Fruit fly (Drosophila melanogaster) whole organism, embryonic: ENCODE results near the gene wap.

Experiments used
- Antp ChIP-seq: fragments of 200-800 bp; sonication (Bioruptor generic); optimal IDR thresholded peaks from 3 replicates; lab custom pipeline; 2016; ENCODE audit warnings: missing biosample characterization, missing genetic modification characterization
- CG10543 ChIP-seq: fragments of 200-800 bp; sonication (Bioruptor generic); optimal IDR thresholded peaks from 3 replicates; lab custom pipeline; 2017; ENCODE audit warnings: missing biosample characterization, mild to moderate bottlenecking, missing genetic modification characterization, moderate library complexity
- CG11398 ChIP-seq: fragments of 200-800 bp; sonication (Bioruptor generic); optimal IDR thresholded peaks from 2 replicates; lab custom pipeline; 2016; ENCODE audit warnings: missing biosample characterization, missing genetic modification characterization
- CG12071 ChIP-seq: fragments of 200-800 bp; sonication (Bioruptor generic); optimal IDR thresholded peaks from 3 replicates; lab custom pipeline; 2018; ENCODE audit warnings: missing biosample characterization, mild to moderate bottlenecking, missing genetic modification characterization
- CG12299 ChIP-seq: fragments of 200-800 bp; sonication (Bioruptor generic); optimal IDR thresholded peaks from 2 replicates; lab custom pipeline; 2018; ENCODE audit warnings: missing biosample characterization, mild to moderate bottlenecking, missing genetic modification characterization
- CG12769 ChIP-seq: fragments of 200-800 bp; sonication (Bioruptor generic); optimal IDR thresholded peaks from 2 replicates; lab custom pipeline; 2019; ENCODE audit warnings: missing biosample characterization, mild to moderate bottlenecking, missing genetic modification characterization, moderate library complexity
- CG13287 ChIP-seq: fragments of 200-800 bp; sonication (Bioruptor generic); IDR thresholded peaks from 2 replicates; pipeline ENCODE4 v1.3.6; 2022; ENCODE audit warnings: missing biosample characterization, missing genetic modification characterization; ENCODE audit not compliant: partially characterized antibody
- CG17568 ChIP-seq: fragments of 200-800 bp; sonication (Bioruptor generic); optimal IDR thresholded peaks from 2 replicates; lab custom pipeline; 2018; ENCODE audit warnings: missing biosample characterization, mild to moderate bottlenecking, missing genetic modification characterization, moderate library complexity
- CG17802 ChIP-seq: fragments of 200-800 bp; sonication (Bioruptor generic); optimal IDR thresholded peaks from 2 replicates; lab custom pipeline; 2018; ENCODE audit warnings: missing biosample characterization, mild to moderate bottlenecking, missing genetic modification characterization, moderate library complexity
- CG30020 ChIP-seq: fragments of 200-800 bp; optimal IDR thresholded peaks from 2 replicates; lab custom pipeline; 2019; ENCODE audit warnings: missing biosample characterization, mild to moderate bottlenecking, missing genetic modification characterization, moderate library complexity
- CG3281 ChIP-seq: fragments of 200-800 bp; sonication (Bioruptor generic); optimal IDR thresholded peaks from 3 replicates; lab custom pipeline; 2017; ENCODE audit warnings: missing biosample characterization, mild to moderate bottlenecking, missing genetic modification characterization
- CG34224 ChIP-seq: fragments of 200-800 bp; sonication (Bioruptor generic); IDR thresholded peaks from 3 replicates; pipeline ENCODE4 v1.3.6; 2022; ENCODE audit warnings: missing biosample characterization, missing genetic modification characterization; ENCODE audit not compliant: partially characterized antibody
- CG6654 ChIP-seq: fragments of 200-800 bp; sonication (Bioruptor generic); optimal IDR thresholded peaks from 2 replicates; lab custom pipeline; 2017; ENCODE audit warnings: missing biosample characterization, mild to moderate bottlenecking, missing genetic modification characterization
- CG7928 ChIP-seq: fragments of 200-800 bp; sonication (Bioruptor generic); optimal IDR thresholded peaks from 2 replicates; lab custom pipeline; 2017; ENCODE audit warnings: missing biosample characterization, mild to moderate bottlenecking, missing genetic modification characterization
- CG7963 ChIP-seq: fragments of 200-800 bp; sonication (Bioruptor generic); IDR thresholded peaks from 3 replicates; pipeline ENCODE4 v1.3.6; 2022; ENCODE audit warnings: missing biosample characterization, missing genetic modification characterization; ENCODE audit not compliant: partially characterized antibody
- CG8765 ChIP-seq: fragments of 200-800 bp; sonication (Bioruptor generic); IDR thresholded peaks from 2 replicates; pipeline ENCODE4 v1.3.6; 2022; ENCODE audit warnings: missing biosample characterization, missing genetic modification characterization
- CG9727 ChIP-seq: fragments of 200-800 bp; sonication (Bioruptor generic); optimal IDR thresholded peaks from 3 replicates; lab custom pipeline; 2017; ENCODE audit warnings: missing biosample characterization, mild to moderate bottlenecking, missing genetic modification characterization
- CG9817 ChIP-seq: fragments of 200-800 bp; sonication (Bioruptor generic); optimal IDR thresholded peaks from 2 replicates; lab custom pipeline; 2018; ENCODE audit warnings: missing biosample characterization, mild to moderate bottlenecking, missing genetic modification characterization, moderate library complexity
- Dad ChIP-seq: fragments of 200-800 bp; sonication (Bioruptor generic); optimal IDR thresholded peaks from 3 replicates; lab custom pipeline; 2016; ENCODE audit warnings: missing biosample characterization, missing genetic modification characterization
- Doc2 ChIP-seq: fragments of 200-800 bp; sonication (Bioruptor generic); IDR thresholded peaks from 2 replicates; pipeline ENCODE4 v1.3.6; 2022; ENCODE audit warnings: missing biosample characterization, missing genetic modification characterization
- Drgx ChIP-seq: fragments of 200-800 bp; sonication (Bioruptor generic); IDR thresholded peaks from 2 replicates; pipeline ENCODE4 v1.3.6; 2022; ENCODE audit warnings: missing biosample characterization, missing genetic modification characterization
- GATAe ChIP-seq: fragments of 200-800 bp; sonication (Bioruptor generic); conservative IDR thresholded peaks from 2 replicates; pipeline ENCODE4 v1.3.6; 2022; ENCODE audit warnings: missing biosample characterization, missing genetic modification characterization
- Gsc ChIP-seq: fragments of 200-800 bp; sonication (Bioruptor generic); IDR thresholded peaks from 2 replicates; pipeline ENCODE4 v1.3.6; 2022; ENCODE audit warnings: missing biosample characterization, missing genetic modification characterization
- HHEX ChIP-seq: fragments of 200-800 bp; sonication (Bioruptor generic); optimal IDR thresholded peaks from 3 replicates; lab custom pipeline; 2017; ENCODE audit warnings: missing biosample characterization, mild to moderate bottlenecking, missing genetic modification characterization, missing genetic modification reagents
- HLH4C ChIP-seq: fragments of 200-800 bp; sonication (Bioruptor generic); IDR thresholded peaks from 3 replicates; pipeline ENCODE4 v1.3.6; 2022; ENCODE audit warnings: missing biosample characterization, missing genetic modification characterization; ENCODE audit not compliant: partially characterized antibody
- HLHmδ ChIP-seq: fragments of 200-800 bp; sonication (Bioruptor generic); optimal IDR thresholded peaks from 2 replicates; lab custom pipeline; 2018; ENCODE audit warnings: missing biosample characterization, mild to moderate bottlenecking, missing genetic modification characterization, moderate library complexity
- MESR4 ChIP-seq: fragments of 200-800 bp; sonication (Bioruptor generic); optimal IDR thresholded peaks from 2 replicates; lab custom pipeline; 2018; ENCODE audit warnings: missing biosample characterization, mild to moderate bottlenecking, missing genetic modification characterization, moderate library complexity
- Nf-YA ChIP-seq: fragments of 200-800 bp; sonication (Bioruptor generic); IDR thresholded peaks from 2 replicates; pipeline ENCODE4 v1.3.6; 2022; ENCODE audit warnings: missing biosample characterization, missing genetic modification characterization
- Scr ChIP-seq: fragments of 200-800 bp; sonication (Bioruptor generic); IDR thresholded peaks from 2 replicates; pipeline ENCODE4 v1.3.6; 2022; ENCODE audit warnings: missing biosample characterization, missing genetic modification characterization; ENCODE audit not compliant: partially characterized antibody
- Ssrp ChIP-seq: fragments of 200-800 bp; sonication (Bioruptor generic); optimal IDR thresholded peaks from 2 replicates; lab custom pipeline; 2018; ENCODE audit warnings: missing biosample characterization, mild to moderate bottlenecking, missing genetic modification characterization, moderate library complexity
- YL-1 ChIP-seq: fragments of 200-800 bp; sonication (Bioruptor generic); optimal IDR thresholded peaks from 3 replicates; lab custom pipeline; 2017; ENCODE audit warnings: missing biosample characterization, mild to moderate bottlenecking, missing genetic modification characterization
- ash1 ChIP-seq: fragments of 200-800 bp; sonication (Bioruptor generic); optimal IDR thresholded peaks from 2 replicates; lab custom pipeline; 2018; ENCODE audit warnings: missing biosample characterization, mild to moderate bottlenecking, missing genetic modification characterization
- caup ChIP-seq: fragments of 200-800 bp; sonication (Bioruptor generic); optimal IDR thresholded peaks from 3 replicates; lab custom pipeline; 2017; ENCODE audit warnings: missing biosample characterization, mild to moderate bottlenecking, missing genetic modification characterization, moderate library complexity; ENCODE audit not compliant: severe bottlenecking
- ci ChIP-seq: fragments of 200-800 bp; sonication (Bioruptor generic); IDR thresholded peaks from 3 replicates; pipeline ENCODE4 v1.3.6; 2022; ENCODE audit warnings: missing biosample characterization, missing genetic modification characterization
- cwo ChIP-seq: fragments of 200-800 bp; sonication (Bioruptor generic); optimal IDR thresholded peaks from 3 replicates; lab custom pipeline; 2017; ENCODE audit warnings: missing biosample characterization, missing genetic modification characterization, mild to moderate bottlenecking, moderate library complexity, missing genetic modification reagents
- dan ChIP-seq: fragments of 200-800 bp; sonication (Bioruptor generic); IDR thresholded peaks from 2 replicates; pipeline ENCODE4 v1.3.6; 2022; ENCODE audit warnings: missing biosample characterization, missing genetic modification characterization
- dimm ChIP-seq: fragments of 200-800 bp; sonication (Bioruptor generic); IDR thresholded peaks from 2 replicates; pipeline ENCODE4 v1.3.6; 2022; ENCODE audit warnings: missing biosample characterization, missing genetic modification characterization
- dmrt99B ChIP-seq: fragments of 200-800 bp; sonication (Bioruptor generic); optimal IDR thresholded peaks from 2 replicates; lab custom pipeline; 2018; ENCODE audit warnings: missing biosample characterization, mild to moderate bottlenecking, missing genetic modification characterization, moderate library complexity
- dpn ChIP-seq, 2 experiments: fragments of 200-800 bp; sonication (Bioruptor generic); optimal IDR thresholded peaks; 3 replicates each; lab custom pipeline; 2016; ENCODE audit warnings: missing biosample characterization in 2 of 2, missing genetic modification characterization in 2 of 2
- emc ChIP-seq: fragments of 200-800 bp; sonication (Bioruptor generic); optimal IDR thresholded peaks from 2 replicates; lab custom pipeline; 2016; ENCODE audit warnings: missing biosample characterization, missing genetic modification characterization
- gro ChIP-seq: fragments of 200-800 bp; sonication (Bioruptor generic); optimal IDR thresholded peaks from 2 replicates; lab custom pipeline; 2016; ENCODE audit warnings: missing biosample characterization, missing genetic modification characterization
- ham ChIP-seq: fragments of 200-800 bp; sonication (Bioruptor generic); IDR thresholded peaks from 2 replicates; pipeline ENCODE4 v1.3.6; 2022; ENCODE audit warnings: missing biosample characterization, missing genetic modification characterization
- mld ChIP-seq: fragments of 200-800 bp; sonication (Bioruptor generic); IDR thresholded peaks from 3 replicates; pipeline ENCODE4 v1.3.6; 2022; ENCODE audit warnings: missing biosample characterization, missing genetic modification characterization; ENCODE audit not compliant: partially characterized antibody
- oc ChIP-seq: fragments of 200-800 bp; sonication (Bioruptor generic); optimal IDR thresholded peaks from 2 replicates; lab custom pipeline; 2018; ENCODE audit warnings: missing biosample characterization, mild to moderate bottlenecking, missing genetic modification characterization, moderate library complexity
- peb ChIP-seq: fragments of 200-800 bp; sonication (Bioruptor generic); IDR thresholded peaks from 2 replicates; pipeline ENCODE4 v1.3.6; 2022; ENCODE audit warnings: missing biosample characterization, missing genetic modification characterization
- pho ChIP-seq: fragments of 200-800 bp; sonication (Bioruptor generic); optimal IDR thresholded peaks from 2 replicates; lab custom pipeline; 2016; ENCODE audit warnings: missing biosample characterization, missing genetic modification characterization
- phol ChIP-seq: fragments of 200-800 bp; sonication (Bioruptor generic); optimal IDR thresholded peaks from 3 replicates; lab custom pipeline; 2018; ENCODE audit warnings: missing biosample characterization, mild to moderate bottlenecking, missing genetic modification characterization, moderate library complexity
- slbo ChIP-seq: fragments of 200-800 bp; sonication (Bioruptor generic); IDR thresholded peaks from 2 replicates; pipeline ENCODE4 v1.3.6; 2022; ENCODE audit warnings: missing biosample characterization, missing genetic modification characterization
- sr ChIP-seq: fragments of 200-800 bp; sonication (Bioruptor generic); IDR thresholded peaks from 3 replicates; pipeline ENCODE4 v1.3.6; 2022; ENCODE audit warnings: missing biosample characterization, missing genetic modification characterization

wap gene

DNA sequence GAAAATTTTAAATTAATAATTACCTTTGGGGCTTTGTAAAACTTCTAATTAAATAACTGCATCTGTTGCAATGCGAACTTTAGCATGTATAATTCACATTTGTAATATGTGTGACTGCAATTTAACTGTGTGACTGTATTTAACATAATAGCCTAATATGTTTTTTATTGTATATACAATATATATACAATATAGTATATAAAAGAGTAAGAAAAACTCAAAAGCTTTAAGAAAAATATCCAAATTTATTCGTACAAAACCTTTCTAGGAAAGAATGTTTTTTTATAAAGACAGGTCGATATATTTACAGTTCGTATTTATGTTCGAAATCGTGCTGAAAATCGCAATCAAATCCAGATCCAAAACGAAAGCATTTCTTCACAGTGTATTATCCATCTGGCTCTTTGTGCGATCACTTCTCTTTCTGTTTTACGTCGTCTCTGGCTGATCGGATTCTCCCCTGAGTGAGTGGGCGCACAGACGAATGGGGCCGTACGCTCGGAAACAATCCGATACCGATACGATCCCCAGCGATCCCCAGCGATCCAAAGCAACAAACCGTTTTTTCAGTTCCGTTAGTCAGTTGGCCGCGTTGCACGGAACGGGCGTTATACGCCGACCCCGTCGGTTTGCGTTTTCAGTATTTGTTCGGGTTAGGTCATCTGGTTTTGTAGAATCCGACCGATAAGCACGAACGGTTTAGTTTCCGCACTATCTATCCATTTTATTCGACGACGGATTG, 36.0 kb upstream of the wap start (continued):
- no peak for TF ChIP-seq CG17802
- peak; percentile 69; the same call in 2 of the 3 replicates for TF ChIP-seq sr
- peak; percentile 51 for TF ChIP-seq slbo (GFP tag; lab: Robert Waterston, UW)
- TF ChIP-seq ash1 (GFP tag; lab: Kevin White, UChicago), result no peak
- peak; percentile 19 for TF ChIP-seq pho
- TF ChIP-seq HLHmδ (GFP tag; lab: Kevin White, UChicago), result no peak
- peak; percentile 71 for TF ChIP-seq Ssrp (tag; lab: Kevin White, UChicago)
- TF ChIP-seq YL-1 (GFP tag; lab: Kevin White, UChicago), result no peak
- no peak for TF ChIP-seq CG11398 (GFP tag; lab: Kevin White, UChicago)
- TF ChIP-seq mld, result no peak
- TF ChIP-seq phol (tag; lab: Kevin White, UChicago), result peak; percentile 75
- no peak for TF ChIP-seq CG12071 (GFP tag; lab: Kevin White, UChicago)
- no peak for TF ChIP-seq CG34224
- TF ChIP-seq oc (tag; lab: Kevin White, UChicago), result no peak
- TF ChIP-seq CG7928 (GFP tag; lab: Kevin White, UChicago), result no peak
- no peak for TF ChIP-seq gro (GFP tag; lab: Kevin White, UChicago)
- no peak for TF ChIP-seq CG8765 (GFP tag; lab: Robert Waterston, UW)
- TF ChIP-seq Drgx (GFP tag; lab: Robert Waterston, UW), result no peak
- TF ChIP-seq HHEX (GFP tag; lab: Kevin White, UChicago), result peak; percentile 72
- no peak for TF ChIP-seq CG17568 (GFP tag; lab: Kevin White, UChicago)
- peak; percentile 51 for TF ChIP-seq CG9817
- TF ChIP-seq Dad (GFP tag; lab: Kevin White, UChicago), result no peak
- TF ChIP-seq caup (GFP tag; lab: Kevin White, UChicago), result peak; percentile 17
- no peak for TF ChIP-seq CG12299 (tag; lab: Kevin White, UChicago)
- peak; percentile 49; the same call in 2 of the 3 replicates for TF ChIP-seq ci (GFP tag; lab: Robert Waterston, UW)
- peak; percentile 45 for TF ChIP-seq CG10543
- TF ChIP-seq Antp (GFP tag; lab: Kevin White, UChicago), result peak; percentile 22
- no peak for TF ChIP-seq GATAe (GFP tag; lab: Robert Waterston, UW)
- TF ChIP-seq Nf-YA, result no peak
- TF ChIP-seq CG3281, result peak; percentile 76
- TF ChIP-seq Scr, result no peak
- no peak for TF ChIP-seq CG7963
- peak; percentile 66 for TF ChIP-seq dmrt99B (tag; lab: Kevin White, UChicago)
- peak; percentile 87 for TF ChIP-seq CG12769 (tag; lab: Kevin White, UChicago)
- TF ChIP-seq MESR4 (GFP tag; lab: Kevin White, UChicago), result no peak
- TF ChIP-seq dan (GFP tag; lab: Robert Waterston, UW), result no peak
- TF ChIP-seq dpn (GFP tag; optimal IDR thresholded peaks at IDR 0.05; lab: Kevin White, UChicago), result peak in 1 of 2 experiments; percentile 61
- peak; percentile 80 for TF ChIP-seq CG9727 (GFP tag; lab: Kevin White, UChicago)
- TF ChIP-seq emc (GFP tag; lab: Kevin White, UChicago), result no peak
- no peak for TF ChIP-seq Gsc (GFP tag; lab: Robert Waterston, UW)
- TF ChIP-seq Doc2 (GFP tag; lab: Robert Waterston, UW), result no peak
- peak; percentile 54 for TF ChIP-seq CG6654 (GFP tag; lab: Kevin White, UChicago)
- TF ChIP-seq HLH4C (GFP tag; lab: Robert Waterston, UW), result no peak
- no peak for TF ChIP-seq ham
- peak; percentile 18 for TF ChIP-seq CG30020
- no peak for TF ChIP-seq dimm
- TF ChIP-seq CG13287, result peak; percentile 21; the same call in 1 of the 2 replicates
- no peak for TF ChIP-seq peb (GFP tag; lab: Robert Waterston, UW)
- TF ChIP-seq cwo (GFP tag; lab: Kevin White, UChicago), result peak; percentile 41
